Fruit fly (Drosophila melanogaster) whole organism, embryonic: ENCODE measurements around the gene CG18135.
A peak's percentile ranks its signal among the peaks of the same experiment; 100 is the strongest.

Experiments
- ATbp ChIP-seq: fragments of 200-800 bp; sonication (Bioruptor generic); optimal IDR thresholded peaks from 2 replicates; lab custom pipeline; 2017; ENCODE audit warnings: missing biosample characterization, mild to moderate bottlenecking, missing genetic modification characterization, missing genetic modification reagents
- Abd-B ChIP-seq: fragments of 200-800 bp; sonication (Bioruptor generic); optimal IDR thresholded peaks from 2 replicates; lab custom pipeline; 2018; ENCODE audit warnings: missing biosample characterization, mild to moderate bottlenecking, missing genetic modification characterization, moderate library complexity
- Awh ChIP-seq: fragments of 200-800 bp; sonication (Bioruptor generic); IDR thresholded peaks from 2 replicates; pipeline ENCODE4, ENCODE4 v1.3.6; 2022; ENCODE audit warnings: missing biosample characterization, missing genetic modification characterization
- CG10565 ChIP-seq: fragments of 200-800 bp; sonication (Bioruptor generic); optimal IDR thresholded peaks from 3 replicates; lab custom pipeline; 2016; ENCODE audit warnings: missing biosample characterization, mild to moderate bottlenecking, missing genetic modification characterization
- CG11247 ChIP-seq: fragments of 200-800 bp; sonication (Bioruptor generic); IDR thresholded peaks from 2 replicates; pipeline ENCODE4 v1.3.6; 2022; ENCODE audit warnings: missing biosample characterization, missing genetic modification characterization
- CG12659 ChIP-seq: fragments of 200-800 bp; sonication (Bioruptor generic); optimal IDR thresholded peaks from 3 replicates; lab custom pipeline; 2017; ENCODE audit warnings: mild to moderate bottlenecking, missing biosample characterization, missing genetic modification reagents, missing genetic modification characterization
- CG13894 ChIP-seq: fragments of 200-800 bp; sonication (Bioruptor generic); optimal IDR thresholded peaks from 3 replicates; lab custom pipeline; 2018; ENCODE audit warnings: missing biosample characterization, mild to moderate bottlenecking, missing genetic modification characterization, moderate library complexity
- CG17328 ChIP-seq: fragments of 200-800 bp; sonication (Bioruptor generic); IDR thresholded peaks from 2 replicates; pipeline ENCODE4 v1.3.6; 2022; ENCODE audit warnings: missing biosample characterization, missing genetic modification characterization
- CG17361 ChIP-seq: fragments of 200-800 bp; sonication (Bioruptor generic); IDR thresholded peaks from 3 replicates; pipeline ENCODE4 v1.3.6; 2022; ENCODE audit warnings: missing biosample characterization, missing genetic modification characterization
- CG1792 ChIP-seq: fragments of 200-800 bp; sonication (Bioruptor generic); optimal IDR thresholded peaks from 2 replicates; lab custom pipeline; 2016; ENCODE audit warnings: missing biosample characterization, missing genetic modification characterization
- CG18011 ChIP-seq: fragments of 200-800 bp; sonication (Bioruptor generic); optimal IDR thresholded peaks from 2 replicates; lab custom pipeline; 2017; ENCODE audit warnings: missing biosample characterization, missing genetic modification characterization, mild to moderate bottlenecking, moderate library complexity, missing genotype
- CG3838 ChIP-seq: fragments of 200-800 bp; sonication (Bioruptor generic); optimal IDR thresholded peaks from 3 replicates; lab custom pipeline; 2016; ENCODE audit warnings: missing biosample characterization, missing genetic modification characterization
- CG4707 ChIP-seq: fragments of 200-800 bp; sonication (Bioruptor generic); optimal IDR thresholded peaks from 2 replicates; lab custom pipeline; 2018; ENCODE audit warnings: missing biosample characterization, mild to moderate bottlenecking, missing genetic modification characterization, moderate library complexity
- CG5180 ChIP-seq: fragments of 200-800 bp; sonication (Bioruptor generic); optimal IDR thresholded peaks from 3 replicates; lab custom pipeline; 2017; ENCODE audit warnings: missing biosample characterization, missing genetic modification characterization, mild to moderate bottlenecking, moderate library complexity, missing genetic modification reagents
- CG8388 ChIP-seq: fragments of 200-800 bp; sonication (Bioruptor generic); optimal IDR thresholded peaks from 2 replicates; lab custom pipeline; 2019; ENCODE audit warnings: missing biosample characterization, mild to moderate bottlenecking, missing genetic modification characterization, moderate library complexity
- CG9215 ChIP-seq: fragments of 200-800 bp; sonication (Bioruptor generic); IDR thresholded peaks from 2 replicates; pipeline ENCODE4 v1.3.6; 2022; ENCODE audit warnings: missing biosample characterization, missing genetic modification characterization
- Camta ChIP-seq: fragments of 200-800 bp; sonication (Bioruptor generic); optimal IDR thresholded peaks from 2 replicates; lab custom pipeline; 2016; ENCODE audit warnings: missing biosample characterization, missing genetic modification characterization
- CoRest ChIP-seq: fragments of 200-800 bp; sonication (Bioruptor generic); optimal IDR thresholded peaks from 3 replicates; lab custom pipeline; 2018; ENCODE audit warnings: missing biosample characterization, mild to moderate bottlenecking, missing genetic modification characterization, moderate library complexity
- Dek ChIP-seq: fragments of 200-800 bp; sonication (Bioruptor generic); optimal IDR thresholded peaks from 3 replicates; lab custom pipeline; 2019; ENCODE audit warnings: missing biosample characterization, mild to moderate bottlenecking, missing genetic modification characterization, moderate library complexity
- Dip3 ChIP-seq: fragments of 200-800 bp; sonication (Bioruptor generic); optimal IDR thresholded peaks from 3 replicates; lab custom pipeline; 2016; ENCODE audit warnings: missing biosample characterization, missing genetic modification characterization
- GATAe ChIP-seq: fragments of 200-800 bp; sonication (Bioruptor generic); conservative IDR thresholded peaks from 2 replicates; pipeline ENCODE4 v1.3.6; 2022; ENCODE audit warnings: missing biosample characterization, missing genetic modification characterization
- HLH54F ChIP-seq: fragments of 200-800 bp; sonication (Bioruptor generic); optimal IDR thresholded peaks from 3 replicates; lab custom pipeline; 2016; ENCODE audit warnings: missing biosample characterization, missing genetic modification characterization
- HLHmδ ChIP-seq: fragments of 200-800 bp; sonication (Bioruptor generic); optimal IDR thresholded peaks from 2 replicates; lab custom pipeline; 2018; ENCODE audit warnings: missing biosample characterization, mild to moderate bottlenecking, missing genetic modification characterization, moderate library complexity
- NFAT ChIP-seq: fragments of 200-800 bp; sonication (Bioruptor generic); IDR thresholded peaks from 2 replicates; pipeline ENCODE4 v1.3.6; 2022; ENCODE audit warnings: missing biosample characterization, missing genetic modification characterization
- NfI ChIP-seq: fragments of 200-800 bp; sonication (Bioruptor generic); optimal IDR thresholded peaks from 3 replicates; lab custom pipeline; 2018; ENCODE audit warnings: missing biosample characterization, mild to moderate bottlenecking, missing genetic modification characterization, moderate library complexity
- Oli ChIP-seq: fragments of 200-800 bp; sonication (Bioruptor generic); optimal IDR thresholded peaks from 2 replicates; lab custom pipeline; 2018; ENCODE audit warnings: missing biosample characterization, mild to moderate bottlenecking, missing genetic modification characterization, moderate library complexity
- Spps ChIP-seq: fragments of 200-800 bp; sonication (Bioruptor generic); optimal IDR thresholded peaks from 2 replicates; lab custom pipeline; 2018; ENCODE audit warnings: missing biosample characterization, mild to moderate bottlenecking, missing genetic modification characterization
- Xbp1 ChIP-seq: fragments of 200-800 bp; sonication (Bioruptor generic); optimal IDR thresholded peaks from 3 replicates; lab custom pipeline; 2016; ENCODE audit warnings: missing biosample characterization, mild to moderate bottlenecking, missing genetic modification characterization
- cas ChIP-seq: fragments of 200-800 bp; sonication (Bioruptor generic); IDR thresholded peaks from 2 replicates; pipeline ENCODE4 v1.3.6; 2022; ENCODE audit warnings: missing biosample characterization, missing genetic modification characterization
- chn ChIP-seq: fragments of 200-800 bp; sonication (Bioruptor generic); optimal IDR thresholded peaks from 2 replicates; lab custom pipeline; 2016; ENCODE audit warnings: missing biosample characterization, missing genetic modification characterization
- ci ChIP-seq: fragments of 200-800 bp; sonication (Bioruptor generic); IDR thresholded peaks from 3 replicates; pipeline ENCODE4 v1.3.6; 2022; ENCODE audit warnings: missing biosample characterization, missing genetic modification characterization
- crol ChIP-seq: fragments of 200-800 bp; sonication (Bioruptor generic); IDR thresholded peaks from 2 replicates; pipeline ENCODE4 v1.3.6; 2022; ENCODE audit warnings: missing biosample characterization, missing genetic modification characterization
- fru ChIP-seq: fragments of >200 bp; optimal IDR thresholded peaks from 2 replicates; lab custom pipeline; 2017
- gfzf ChIP-seq: fragments of 200-800 bp; sonication (Bioruptor generic); optimal IDR thresholded peaks from 2 replicates; lab custom pipeline; 2016; ENCODE audit warnings: missing biosample characterization, mild to moderate bottlenecking, missing genetic modification characterization, moderate library complexity
- gsb-n ChIP-seq: fragments of 200-800 bp; sonication (Bioruptor generic); optimal IDR thresholded peaks from 3 replicates; lab custom pipeline; 2018; ENCODE audit warnings: missing biosample characterization, mild to moderate bottlenecking, missing genetic modification characterization
- h ChIP-seq: fragments of >200 bp; optimal IDR thresholded peaks from 2 replicates; lab custom pipeline; 2017
- hb ChIP-seq: fragments of 200-800 bp; sonication (Bioruptor generic); IDR thresholded peaks from 3 replicates; pipeline ENCODE4 v1.3.6; 2022; ENCODE audit warnings: missing biosample characterization, missing genetic modification characterization; ENCODE audit not compliant: partially characterized antibody
- nom ChIP-seq: fragments of 200-800 bp; sonication (Bioruptor generic); optimal IDR thresholded peaks from 2 replicates; lab custom pipeline; 2017; ENCODE audit warnings: missing biosample characterization, missing genetic modification characterization, mild to moderate bottlenecking, moderate library complexity, missing genetic modification reagents
- org-1 ChIP-seq: fragments of 200-800 bp; sonication (Bioruptor generic); optimal IDR thresholded peaks from 2 replicates; lab custom pipeline; 2017; ENCODE audit warnings: missing biosample characterization, missing genetic modification characterization
- phol ChIP-seq: fragments of 200-800 bp; sonication (Bioruptor generic); optimal IDR thresholded peaks from 3 replicates; lab custom pipeline; 2018; ENCODE audit warnings: missing biosample characterization, mild to moderate bottlenecking, missing genetic modification characterization, moderate library complexity
- ranshi ChIP-seq: fragments of 200-800 bp; sonication (Bioruptor generic); IDR thresholded peaks from 2 replicates; pipeline ENCODE4 v1.3.6; 2022; ENCODE audit warnings: missing biosample characterization, missing genetic modification characterization
- repo ChIP-seq: fragments of 200-800 bp; sonication (Bioruptor generic); optimal IDR thresholded peaks from 2 replicates; lab custom pipeline; 2016; ENCODE audit warnings: missing biosample characterization, missing genetic modification characterization
- sc ChIP-seq, 3 experiments: fragments of >200 bp in 2 of 3; fragments of 200-800 bp in 1 of 3; sonication (Bioruptor generic) in 1 of 3; optimal IDR thresholded peaks; 2 replicates in 2 of 3; 3 replicates in 1 of 3; lab custom pipeline; 2017; ENCODE audit warnings: mild to moderate bottlenecking in 1 of 3, missing biosample characterization in 1 of 3, missing genetic modification characterization in 1 of 3, missing genetic modification reagents in 1 of 3
- stc ChIP-seq: fragments of 200-800 bp; sonication (Bioruptor generic); IDR thresholded peaks from 2 replicates; pipeline ENCODE4 v1.3.6; 2022; ENCODE audit warnings: missing biosample characterization, missing genetic modification characterization
- tap ChIP-seq: fragments of 200-800 bp; optimal IDR thresholded peaks from 3 replicates; lab custom pipeline; 2019; ENCODE audit warnings: missing biosample characterization, mild to moderate bottlenecking, missing genetic modification characterization, moderate library complexity
- tgo ChIP-seq: fragments of 200-800 bp; sonication (Bioruptor generic); IDR thresholded peaks from 3 replicates; pipeline ENCODE4 v1.3.6; 2022; ENCODE audit warnings: missing biosample characterization, missing genetic modification characterization
- tio ChIP-seq: fragments of 200-800 bp; sonication (Bioruptor generic); optimal IDR thresholded peaks from 2 replicates; lab custom pipeline; 2017; ENCODE audit warnings: missing biosample characterization, missing genetic modification characterization, inconsistent platforms
- ttk ChIP-seq: fragments of 200-800 bp; sonication (Bioruptor generic); IDR thresholded peaks from 2 replicates; pipeline ENCODE4 v2.1.2; 2022; ENCODE audit warnings: missing biosample characterization, missing genetic modification characterization
- tup ChIP-seq: fragments of 200-800 bp; sonication (Bioruptor generic); optimal IDR thresholded peaks from 2 replicates; lab custom pipeline; 2016; ENCODE audit warnings: missing biosample characterization, mild to moderate bottlenecking, missing genetic modification characterization, moderate library complexity
- vnd ChIP-seq: fragments of 200-800 bp; sonication (Bioruptor generic); IDR thresholded peaks from 3 replicates; pipeline ENCODE4 v1.3.6; 2022; ENCODE audit warnings: missing biosample characterization, missing genetic modification characterization; ENCODE audit not compliant: partially characterized antibody
- zen2 ChIP-seq: fragments of 200-800 bp; sonication (Bioruptor generic); IDR thresholded peaks from 3 replicates; pipeline ENCODE4 v1.3.6; 2022; ENCODE audit warnings: missing biosample characterization, missing genetic modification characterization; ENCODE audit not compliant: partially characterized antibody

The CG18135 gene

DNA sequence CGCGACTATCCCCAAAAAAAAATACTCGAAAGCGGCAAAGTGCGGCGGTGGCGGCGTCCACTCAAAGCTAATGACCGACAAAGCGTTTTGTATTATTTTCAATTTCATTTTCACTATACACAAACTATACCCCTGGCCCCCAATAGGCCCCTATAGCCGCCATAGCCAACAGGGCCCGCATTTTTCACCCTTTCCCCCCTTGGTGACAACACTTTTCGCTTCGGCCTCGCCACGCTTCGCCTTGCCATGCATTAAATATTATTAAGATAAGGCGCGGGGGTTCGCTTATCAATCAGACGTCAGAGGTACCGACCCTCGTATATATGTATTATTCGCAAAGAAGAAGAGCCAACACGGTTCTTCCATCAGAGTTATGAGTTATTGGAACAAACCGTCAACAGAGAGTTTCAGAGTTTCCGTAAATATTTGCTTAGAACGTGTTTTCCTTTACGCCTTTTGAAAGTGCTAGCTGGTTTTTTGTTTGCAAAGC is 42.1 kb upstream of the CG18135 start (continued):
- TF ChIP-seq gsb-n (tag; lab: Kevin White, UChicago) (no peak), phol (no peak), CoRest (no peak), org-1 (GFP tag; lab: Kevin White, UChicago) (no peak), Oli (tag; lab: Kevin White, UChicago) (no peak), crol (peak; percentile 98), gfzf (GFP tag; lab: Kevin White, UChicago) (no peak), zen2 (no peak), stc (GFP tag; lab: Robert Waterston, UW) (no peak), tup (peak; percentile 37), CG1792 (no peak), Camta (GFP tag; lab: Kevin White, UChicago) (no peak), tio (GFP tag; lab: Kevin White, UChicago) (no peak), CG11247 (GFP tag; lab: Robert Waterston, UW) (no peak), ci (GFP tag; lab: Robert Waterston, UW) (no peak), HLHmδ (no peak), vnd (GFP tag; lab: Robert Waterston, UW) (no peak), CG10565 (no peak), Abd-B (GFP tag; lab: Kevin White, UChicago) (no peak), ranshi (no peak), tgo (GFP tag; lab: Robert Waterston, UW) (no peak), CG17328 (GFP tag; lab: Robert Waterston, UW) (no peak), NfI (GFP tag; lab: Kevin White, UChicago) (no peak), Spps (tag; lab: Kevin White, UChicago) (no peak), hb (GFP tag; lab: Robert Waterston, UW) (no peak), CG17361 (GFP tag; lab: Robert Waterston, UW) (no peak; the same call in 2 of the 3 replicates), tap (tag; lab: Kevin White, UChicago) (no peak), CG8388 (GFP tag; lab: Kevin White, UChicago) (no peak), Xbp1 (GFP tag; lab: Kevin White, UChicago) (no peak), NFAT (GFP tag; lab: Robert Waterston, UW) (no peak), sc (optimal IDR thresholded peaks at IDR 0.05; lab: Kevin White, UChicago) (no peak), sc (GFP tag; optimal IDR thresholded peaks at IDR 0.05; lab: Kevin White, UChicago) (no peak), CG9215 (GFP tag; lab: Robert Waterston, UW) (no peak), h (lab: Kevin White, UChicago) (no peak), CG5180 (GFP tag; lab: Kevin White, UChicago) (no peak), ttk (GFP tag; lab: Robert Waterston, UW) (no peak), cas (GFP tag; lab: Robert Waterston, UW) (no peak), chn (GFP tag; lab: Kevin White, UChicago) (no peak), Dip3 (GFP tag; lab: Kevin White, UChicago) (no peak), HLH54F (no peak), fru (lab: Kevin White, UChicago) (no peak), ATbp (no peak), repo (GFP tag; lab: Kevin White, UChicago) (no peak), GATAe (GFP tag; lab: Robert Waterston, UW) (peak; percentile 76), CG18011 (GFP tag; lab: Kevin White, UChicago) (no peak), Awh (no peak), CG13894 (tag; lab: Kevin White, UChicago) (no peak), nom (GFP tag; lab: Kevin White, UChicago) (peak; percentile 7), CG4707 (GFP tag; lab: Kevin White, UChicago) (peak; percentile 50), CG12659 (GFP tag; lab: Kevin White, UChicago) (no peak), CG3838 (GFP tag; lab: Kevin White, UChicago) (peak; percentile 28), Dek (no peak)
